Worm (Caenorhabditis elegans) whole organism, early embryonic: ENCODE results near the gene irld-33.
A peak's percentile ranks its signal among the peaks of the same experiment; 100 is the strongest.

Experiments used
- B0310.2 ChIP-seq: sonication (generic microtip); optimal IDR thresholded peaks from 2 replicates; lab custom pipeline; 2016; ENCODE audit warnings: mild to moderate bottlenecking, missing genetic modification characterization, missing compliant biosample characterization
- F13C5.2 ChIP-seq: sonication (generic microtip); optimal IDR thresholded peaks from 2 replicates; lab custom pipeline; 2017; ENCODE audit warnings: mild to moderate bottlenecking, missing genetic modification characterization, inconsistent platforms, missing compliant biosample characterization
- aly-1 ChIP-seq: sonication (generic microtip); optimal IDR thresholded peaks from 2 replicates; lab custom pipeline; 2016; ENCODE audit warnings: missing genetic modification characterization, missing compliant biosample characterization
- ama-1 ChIP-seq: fragments of 150-350 bp; optimal IDR thresholded peaks from 2 replicates; lab custom pipeline; 2014
- ceh-13 ChIP-seq: fragments of 200-800 bp; sonication (Bioruptor generic); optimal IDR thresholded peaks from 2 replicates; lab custom pipeline; 2018; ENCODE audit warnings: mild to moderate bottlenecking, missing genetic modification characterization, missing compliant biosample characterization
- ceh-36 ChIP-seq: sonication (generic microtip); optimal IDR thresholded peaks from 2 replicates; lab custom pipeline; 2016; ENCODE audit warnings: missing genetic modification characterization, inconsistent platforms, missing compliant biosample characterization
- ets-7 ChIP-seq: sonication (generic microtip); optimal IDR thresholded peaks from 2 replicates; lab custom pipeline; 2016; ENCODE audit warnings: missing genotype, missing genetic modification characterization, missing compliant biosample characterization
- flt-1 ChIP-seq: fragments of 200-800 bp; sonication (Bioruptor generic); IDR thresholded peaks from 2 replicates; pipeline ENCODE4 v1.3.6; 2022; ENCODE audit warnings: missing genetic modification characterization, missing compliant biosample characterization
- hmbx-1 ChIP-seq: sonication (generic microtip); optimal IDR thresholded peaks from 2 replicates; lab custom pipeline; 2016; ENCODE audit warnings: mild to moderate bottlenecking, missing genetic modification characterization, missing compliant biosample characterization
- hmg-4 ChIP-seq: fragments of 200-800 bp; sonication (Bioruptor generic); optimal IDR thresholded peaks from 2 replicates; lab custom pipeline; 2018; ENCODE audit warnings: mild to moderate bottlenecking, missing genetic modification characterization, missing compliant biosample characterization
- hnd-1 ChIP-seq: sonication (generic microtip); optimal IDR thresholded peaks from 2 replicates; lab custom pipeline; 2016; ENCODE audit warnings: missing genetic modification characterization, missing compliant biosample characterization
- pes-1 ChIP-seq: fragments of 200-800 bp; sonication (Bioruptor generic); IDR thresholded peaks from 2 replicates; pipeline ENCODE4 v1.3.6; 2022; ENCODE audit warnings: missing genetic modification reagents, missing genetic modification characterization, missing compliant biosample characterization
- scrt-1 ChIP-seq: fragments of 200-800 bp; sonication (Bioruptor generic); IDR thresholded peaks from 2 replicates; pipeline ENCODE4 v1.3.6; 2022; ENCODE audit warnings: missing genetic modification characterization, missing compliant biosample characterization
- sea-1 ChIP-seq: fragments of 200-800 bp; sonication (Bioruptor generic); conservative IDR thresholded peaks from 2 replicates; pipeline ENCODE4 v1.3.6; 2022; ENCODE audit warnings: missing genetic modification characterization, missing compliant biosample characterization
- tbx-11 ChIP-seq: fragments of 200-800 bp; sonication (Bioruptor generic); IDR thresholded peaks from 2 replicates; pipeline ENCODE4 v1.3.6; 2022; ENCODE audit warnings: missing genetic modification characterization, missing compliant biosample characterization
- tbx-37 ChIP-seq: fragments of 200-800 bp; sonication (Bioruptor generic); conservative IDR thresholded peaks from 2 replicates; pipeline ENCODE4 v1.3.6; 2022; ENCODE audit warnings: missing genetic modification reagents, missing genetic modification characterization, missing compliant biosample characterization
- tra-4 ChIP-seq: sonication (generic microtip); optimal IDR thresholded peaks from 2 replicates; lab custom pipeline; 2017; ENCODE audit warnings: missing genetic modification characterization, missing compliant biosample characterization

Gene irld-33

ce11 chrII:1706385-1706784 is 32.5 kb upstream of the irld-33 start, which contains the start of gene sdz-18:
sdz-18 (minus strand) TSS chrII:1706485.
- TF ChIP-seq ets-7 (tag; lab: Kevin White, UChicago): no peak
- TF ChIP-seq ceh-13 (GFP tag; lab: Kevin White, UChicago): no peak
- TF ChIP-seq tbx-11 (GFP tag; lab: Robert Waterston, UW): no peak
- no peak for TF ChIP-seq hmg-4 (GFP tag; lab: Kevin White, UChicago)
- no peak for TF ChIP-seq sea-1 (GFP tag; lab: Robert Waterston, UW)
- no peak for TF ChIP-seq hnd-1 (tag; lab: Kevin White, UChicago)
- no peak for TF ChIP-seq pes-1 (GFP tag; lab: Robert Waterston, UW)
- TF ChIP-seq scrt-1 (GFP tag; lab: Robert Waterston, UW): no peak
- TF ChIP-seq F13C5.2 (tag; lab: Kevin White, UChicago): no peak
- no peak for TF ChIP-seq ama-1
- TF ChIP-seq hmbx-1 (tag; lab: Kevin White, UChicago): no peak
- TF ChIP-seq flt-1: no peak
- no peak for TF ChIP-seq aly-1 (tag; lab: Kevin White, UChicago)
- no peak for TF ChIP-seq B0310.2 (tag; lab: Kevin White, UChicago)
- TF ChIP-seq tra-4 (tag; lab: Kevin White, UChicago): no peak
- no peak for TF ChIP-seq tbx-37
- no peak for TF ChIP-seq ceh-36

- TF ChIP-seq tbx-37: no peak
- TF ChIP-seq scrt-1 (GFP tag; lab: Robert Waterston, UW): no peak
- no peak for TF ChIP-seq hmg-4 (GFP tag; lab: Kevin White, UChicago)
- no peak for TF ChIP-seq ceh-13 (GFP tag; lab: Kevin White, UChicago)
Measured at ce11 chrII:1709959-1710358, 28.9 kb upstream of the irld-33 start, which contains the start of gene fbxa-184. fbxa-184 (plus strand) TSS chrII:1710259.

ce11 chrII:1712938-1713337 is 25.9 kb upstream of the irld-33 start, which contains the start of gene btb-7:
btb-7 (plus strand) TSS chrII:1713238.
- no peak for TF ChIP-seq hmg-4 (GFP tag; lab: Kevin White, UChicago)
- TF ChIP-seq hnd-1 (tag; lab: Kevin White, UChicago): no peak
- no peak for TF ChIP-seq tra-4 (tag; lab: Kevin White, UChicago)
- no peak for TF ChIP-seq tbx-37
- no peak for TF ChIP-seq B0310.2 (tag; lab: Kevin White, UChicago)
- no peak for TF ChIP-seq F13C5.2 (tag; lab: Kevin White, UChicago)
- TF ChIP-seq ama-1: no peak
- TF ChIP-seq flt-1: no peak
- TF ChIP-seq ceh-36: no peak
- TF ChIP-seq pes-1 (GFP tag; lab: Robert Waterston, UW): no peak
- TF ChIP-seq aly-1 (tag; lab: Kevin White, UChicago): no peak
- TF ChIP-seq ets-7 (tag; lab: Kevin White, UChicago): no peak
- TF ChIP-seq ceh-13 (GFP tag; lab: Kevin White, UChicago): no peak

- TF ChIP-seq ceh-13 (GFP tag; lab: Kevin White, UChicago) (peak; percentile 1), pes-1 (GFP tag; lab: Robert Waterston, UW) (no peak)
Measured at ce11 chrII:1714772-1715353, 24.0 kb upstream of the irld-33 start, which contains the start of gene btb-6. btb-6 (plus strand) TSS chrII:1715303.

ce11 chrII:1719153-1719552 is 19.7 kb upstream of the irld-33 start, which contains the start of gene fbxb-48:
fbxb-48 (minus strand) TSS chrII:1719253.
- TF ChIP-seq ceh-36 (no peak), tra-4 (tag; lab: Kevin White, UChicago) (no peak), aly-1 (tag; lab: Kevin White, UChicago) (no peak), ets-7 (tag; lab: Kevin White, UChicago) (no peak), tbx-11 (GFP tag; lab: Robert Waterston, UW) (no peak), pes-1 (GFP tag; lab: Robert Waterston, UW) (no peak), tbx-37 (no peak), scrt-1 (GFP tag; lab: Robert Waterston, UW) (no peak), sea-1 (GFP tag; lab: Robert Waterston, UW) (no peak), hmg-4 (GFP tag; lab: Kevin White, UChicago) (no peak), ceh-13 (GFP tag; lab: Kevin White, UChicago) (no peak), B0310.2 (tag; lab: Kevin White, UChicago) (no peak), F13C5.2 (tag; lab: Kevin White, UChicago) (no peak), flt-1 (no peak), hmbx-1 (tag; lab: Kevin White, UChicago) (no peak), hnd-1 (tag; lab: Kevin White, UChicago) (no peak), ama-1 (no peak)

- TF ChIP-seq ets-7 (tag; lab: Kevin White, UChicago) (no peak), tbx-37 (no peak), ceh-13 (GFP tag; lab: Kevin White, UChicago) (no peak)
Measured at ce11 chrII:1722394-1722793, 16.5 kb upstream of the irld-33 start, which contains the start of the genes fbxb-5 and btb-8. fbxb-5 (minus strand) TSS chrII:1722494. btb-8 (plus strand) TSS chrII:1722770.

- TF ChIP-seq ceh-36 (no peak), aly-1 (tag; lab: Kevin White, UChicago) (no peak), B0310.2 (tag; lab: Kevin White, UChicago) (no peak), hmg-4 (GFP tag; lab: Kevin White, UChicago) (no peak), ceh-13 (GFP tag; lab: Kevin White, UChicago) (no peak), scrt-1 (GFP tag; lab: Robert Waterston, UW) (no peak), ama-1 (no peak), hnd-1 (tag; lab: Kevin White, UChicago) (no peak)
Measured at ce11 chrII:1724314-1724713, 14.5 kb upstream of the irld-33 start, which contains the start of gene fbxb-11. fbxb-11 (plus strand) TSS chrII:1724614.

- TF ChIP-seq hnd-1 (tag; lab: Kevin White, UChicago) (no peak), ets-7 (tag; lab: Kevin White, UChicago) (no peak), ceh-36 (no peak), hmbx-1 (tag; lab: Kevin White, UChicago) (no peak), aly-1 (tag; lab: Kevin White, UChicago) (no peak), pes-1 (GFP tag; lab: Robert Waterston, UW) (no peak), scrt-1 (GFP tag; lab: Robert Waterston, UW) (no peak), sea-1 (GFP tag; lab: Robert Waterston, UW) (no peak), tbx-11 (GFP tag; lab: Robert Waterston, UW) (no peak), F13C5.2 (tag; lab: Kevin White, UChicago) (no peak), tbx-37 (no peak), ama-1 (no peak), B0310.2 (tag; lab: Kevin White, UChicago) (no peak), tra-4 (tag; lab: Kevin White, UChicago) (no peak), hmg-4 (GFP tag; lab: Kevin White, UChicago) (no peak), ceh-13 (GFP tag; lab: Kevin White, UChicago) (no peak)
Measured at ce11 chrII:1725735-1726134, 13.1 kb upstream of the irld-33 start, which contains the start of gene F45C12.17. F45C12.17 (plus strand) TSS chrII:1726111.
